Worm (Caenorhabditis elegans) whole organism, L4/young adult: ENCODE measurements around the gene F16F9.3.

Experiments
- dao-5 ChIP-seq: sonication (generic microtip); optimal IDR thresholded peaks from 2 replicates; lab custom pipeline; 2016; ENCODE audit warnings: missing genotype, missing genetic modification characterization, moderate library complexity, missing compliant biosample characterization
- him-1 ChIP-seq: sonication (generic microtip); optimal IDR thresholded peaks from 2 replicates; lab custom pipeline; 2016; ENCODE audit warnings: missing genotype, missing genetic modification reagents, missing genetic modification characterization, missing compliant biosample characterization

DNA sequence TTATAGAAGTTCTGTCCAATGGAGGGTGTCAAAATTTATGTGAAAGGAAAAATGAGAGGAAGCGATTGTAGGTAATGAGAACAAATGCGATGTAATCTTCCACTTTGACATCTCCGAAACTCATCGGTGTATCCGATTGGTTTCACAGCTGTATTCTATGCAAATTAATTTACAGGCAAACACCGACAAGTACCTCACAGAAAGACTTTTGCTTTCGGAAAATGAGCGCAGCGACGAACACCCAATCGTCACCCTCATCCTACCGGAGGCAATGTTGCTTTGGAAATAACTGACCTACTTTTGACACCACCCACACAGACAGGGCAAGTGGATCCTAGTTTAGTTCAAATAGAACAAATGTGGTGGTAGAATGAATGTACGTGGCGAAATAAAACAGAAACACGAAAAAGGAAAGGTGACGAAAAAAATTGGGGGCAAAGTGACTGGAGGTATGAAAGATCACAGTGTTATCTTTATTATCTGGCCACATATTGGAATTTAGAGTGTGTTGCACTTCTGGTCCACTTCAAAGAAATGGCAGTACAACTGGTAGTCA lies 6.6 kb downstream of the F16F9.3 start:
- no peak for TF ChIP-seq him-1 (tag; lab: Kevin White, UChicago)
- TF ChIP-seq dao-5 (tag; lab: Kevin White, UChicago): no peak
